Worm (Caenorhabditis elegans): ENCODE data around the gene phf-31.

phf-31 gene

ce11 chrX:10731837-10732236, 50.0 kb downstream of the phf-31 start:
- no peak for TF ChIP-seq ets-4 (tag; optimal IDR thresholded peaks at IDR 0.05)
- no peak for TF ChIP-seq pag-3 (tag; optimal IDR thresholded peaks at IDR 0.05; ENCODE audit: borderline replicate concordance)
- no peak for TF ChIP-seq pqm-1 (tag; optimal IDR thresholded peaks at IDR 0.05)
- TF ChIP-seq lim-6 (tag; optimal IDR thresholded peaks at IDR 0.05) = no peak
- no peak for TF ChIP-seq gmeb-2 (tag; optimal IDR thresholded peaks at IDR 0.05)
- TF ChIP-seq T23F11.4 (GFP tag; optimal IDR thresholded peaks at IDR 0.05) = no peak
- TF ChIP-seq hlh-8 (tag; optimal IDR thresholded peaks at IDR 0.05) = no peak
- TF ChIP-seq F13H6.1 (tag; optimal IDR thresholded peaks at IDR 0.05) = no peak
- TF ChIP-seq madf-2 (tag; optimal IDR thresholded peaks at IDR 0.05) = no peak
- no peak for TF ChIP-seq unc-3 (GFP tag; conservative IDR thresholded peaks at IDR 0.05)
- TF ChIP-seq unc-3 (tag; optimal IDR thresholded peaks at IDR 0.05) = no peak
- no peak for TF ChIP-seq dve-1 (tag; optimal IDR thresholded peaks at IDR 0.05)
- no peak for TF ChIP-seq tbx-7 (tag; optimal IDR thresholded peaks at IDR 0.05)
- no peak for TF ChIP-seq ceh-18 (tag; optimal IDR thresholded peaks at IDR 0.05)
- no peak for TF ChIP-seq ceh-31 (tag; optimal IDR thresholded peaks at IDR 0.05)
- TF ChIP-seq nfya-1 (tag; optimal IDR thresholded peaks at IDR 0.05) = no peak
